Fruit fly (Drosophila melanogaster) whole organism, adult: ENCODE results near the gene CG31659.
A peak's percentile ranks its signal among the peaks of the same experiment; 100 is the strongest.

Source experiments
- CG11617 ChIP-seq: fragments of 200-800 bp; sonication (Bioruptor generic); optimal IDR thresholded peaks from 2 replicates; lab custom pipeline; 2017; ENCODE audit warnings: mild to moderate bottlenecking, missing biosample characterization, missing genetic modification reagents, missing genetic modification characterization
- CG12768 ChIP-seq: fragments of 200-800 bp; sonication (Bioruptor generic); optimal IDR thresholded peaks from 2 replicates; lab custom pipeline; 2017; ENCODE audit warnings: missing biosample characterization, missing genetic modification characterization, mild to moderate bottlenecking, moderate library complexity, missing genetic modification reagents
- CG14711 ChIP-seq: fragments of 200-800 bp; sonication (Bioruptor generic); optimal IDR thresholded peaks from 2 replicates; lab custom pipeline; 2018; ENCODE audit warnings: missing biosample characterization, mild to moderate bottlenecking, missing genetic modification characterization, moderate library complexity
- CG1620 ChIP-seq: fragments of 200-800 bp; sonication (Bioruptor generic); optimal IDR thresholded peaks from 2 replicates; lab custom pipeline; 2016; ENCODE audit warnings: missing biosample characterization, missing genetic modification characterization
- CG33017 ChIP-seq: fragments of 200-800 bp; sonication (Bioruptor generic); optimal IDR thresholded peaks from 2 replicates; lab custom pipeline; 2018; ENCODE audit warnings: missing biosample characterization, mild to moderate bottlenecking, missing genetic modification characterization, moderate library complexity
- CG5204 ChIP-seq: fragments of 200-800 bp; sonication (Bioruptor generic); optimal IDR thresholded peaks from 2 replicates; lab custom pipeline; 2016; ENCODE audit warnings: missing biosample characterization, missing genetic modification characterization
- CG7045 ChIP-seq: fragments of 200-800 bp; sonication (Bioruptor generic); optimal IDR thresholded peaks from 2 replicates; lab custom pipeline; 2017; ENCODE audit warnings: missing biosample characterization, mild to moderate bottlenecking, missing genetic modification characterization
- CG7101 ChIP-seq: fragments of 200-800 bp; sonication (Bioruptor generic); optimal IDR thresholded peaks from 2 replicates; lab custom pipeline; 2018; ENCODE audit warnings: missing biosample characterization, mild to moderate bottlenecking, missing genetic modification characterization, moderate library complexity
- Clk ChIP-seq: fragments of 200-800 bp; sonication (Bioruptor generic); optimal IDR thresholded peaks from 2 replicates; lab custom pipeline; 2017; ENCODE audit warnings: missing biosample characterization, missing genetic modification characterization
- Crg-1 ChIP-seq: fragments of 200-800 bp; sonication (Bioruptor generic); optimal IDR thresholded peaks from 2 replicates; lab custom pipeline; 2016; ENCODE audit warnings: missing biosample characterization, missing genetic modification characterization
- Hr96 ChIP-seq: fragments of 200-800 bp; sonication (Bioruptor generic); optimal IDR thresholded peaks from 2 replicates; lab custom pipeline; 2016; ENCODE audit warnings: missing biosample characterization, missing genetic modification characterization
- Mnt ChIP-seq: fragments of 200-800 bp; sonication (Bioruptor generic); optimal IDR thresholded peaks from 2 replicates; lab custom pipeline; 2016; ENCODE audit warnings: missing biosample characterization, mild to moderate bottlenecking, missing genetic modification characterization
- bab1 ChIP-seq: fragments of 200-800 bp; sonication (Bioruptor generic); optimal IDR thresholded peaks from 3 replicates; lab custom pipeline; 2019; ENCODE audit warnings: missing biosample characterization, mild to moderate bottlenecking, missing genetic modification characterization, moderate library complexity
- cic ChIP-seq: fragments of 200-800 bp; sonication (Bioruptor generic); optimal IDR thresholded peaks from 2 replicates; lab custom pipeline; 2017; ENCODE audit warnings: missing biosample characterization, mild to moderate bottlenecking, missing genetic modification characterization, moderate library complexity
- cnc ChIP-seq, 2 experiments: fragments of >200 bp; optimal IDR thresholded peaks; 2 replicates each; lab custom pipeline; 2017
- kay ChIP-seq: fragments of 200-800 bp; sonication (Bioruptor generic); peaks from one replicate; lab custom pipeline; 2016; ENCODE audit warnings: missing biosample characterization, missing genetic modification characterization, borderline replicate concordance
- ovo ChIP-seq: fragments of 200-800 bp; sonication (Bioruptor generic); optimal IDR thresholded peaks from 2 replicates; lab custom pipeline; 2016; ENCODE audit warnings: missing biosample characterization, missing genetic modification characterization
- pad ChIP-seq: fragments of 200-800 bp; sonication (Bioruptor generic); optimal IDR thresholded peaks from 3 replicates; lab custom pipeline; 2017; ENCODE audit warnings: missing biosample characterization, missing genetic modification characterization, mild to moderate bottlenecking, moderate library complexity, missing genetic modification reagents
- tj ChIP-seq: fragments of 200-800 bp; sonication (Bioruptor generic); optimal IDR thresholded peaks from 3 replicates; lab custom pipeline; 2017; ENCODE audit warnings: missing biosample characterization, mild to moderate bottlenecking, missing genetic modification characterization, moderate library complexity
- toe ChIP-seq: fragments of 200-800 bp; sonication (Bioruptor generic); optimal IDR thresholded peaks from 2 replicates; lab custom pipeline; 2016; ENCODE audit warnings: missing biosample characterization, missing genetic modification characterization

CG31659 gene

DNA sequence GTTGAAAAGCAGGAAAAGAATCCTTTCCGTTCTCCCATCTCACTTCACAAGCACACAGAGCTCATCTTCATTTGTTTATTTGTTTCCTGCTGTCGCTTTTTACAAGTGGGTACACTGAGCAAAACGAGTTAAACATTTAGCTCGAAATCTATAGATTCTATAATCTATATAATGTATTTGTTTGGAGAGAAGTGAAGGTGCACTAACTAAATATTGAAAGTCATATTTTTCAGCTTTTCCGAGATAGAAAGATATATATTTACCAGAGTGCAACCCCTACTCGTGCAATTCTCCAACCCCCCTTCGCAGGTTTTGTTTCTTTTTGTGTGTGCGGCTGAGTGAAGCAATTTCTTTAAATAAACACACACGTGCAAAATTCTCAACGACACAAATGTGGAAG, 28.2 kb upstream of the CG31659 start:
- TF ChIP-seq CG7045 (GFP tag; lab: Kevin White, UChicago): no peak
- no peak for TF ChIP-seq CG14711
- no peak for TF ChIP-seq CG5204
- TF ChIP-seq CG33017 (tag; lab: Kevin White, UChicago): no peak

DNA sequence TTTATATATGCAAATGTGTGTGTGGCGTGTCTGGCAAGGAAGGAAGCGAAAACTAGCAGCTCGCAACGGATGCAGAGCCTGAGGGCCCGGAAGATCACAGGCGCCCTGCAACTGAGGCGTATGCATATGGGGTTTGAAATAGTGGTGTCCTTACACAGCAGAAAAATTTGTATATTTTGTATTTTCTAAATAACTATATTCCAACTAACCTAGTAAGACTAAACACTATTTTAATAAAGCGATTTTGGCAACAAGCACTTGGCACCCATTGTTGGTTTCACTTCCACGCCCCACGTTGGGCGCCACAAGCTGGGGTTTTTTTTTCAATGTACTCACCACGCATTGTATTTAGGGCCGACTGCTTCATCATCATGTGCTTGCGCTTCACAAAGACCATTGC, 26.9 kb upstream of the CG31659 start:
- TF ChIP-seq cnc (optimal IDR thresholded peaks at IDR 0.05; lab: Kevin White, UChicago): no peak
- no peak for TF ChIP-seq CG5204
- TF ChIP-seq toe: no peak
- no peak for TF ChIP-seq CG12768
- no peak for TF ChIP-seq cic (GFP tag; lab: Kevin White, UChicago)
- no peak for TF ChIP-seq CG14711
- TF ChIP-seq bab1 (GFP tag; lab: Kevin White, UChicago): no peak
- TF ChIP-seq pad (GFP tag; lab: Kevin White, UChicago): no peak
- TF ChIP-seq CG11617 (GFP tag; lab: Kevin White, UChicago): no peak
- no peak for TF ChIP-seq Clk (GFP tag; lab: Kevin White, UChicago)
- TF ChIP-seq Hr96: no peak
- TF ChIP-seq Mnt: no peak
- TF ChIP-seq Crg-1: no peak
- no peak for TF ChIP-seq CG7045 (GFP tag; lab: Kevin White, UChicago)

DNA sequence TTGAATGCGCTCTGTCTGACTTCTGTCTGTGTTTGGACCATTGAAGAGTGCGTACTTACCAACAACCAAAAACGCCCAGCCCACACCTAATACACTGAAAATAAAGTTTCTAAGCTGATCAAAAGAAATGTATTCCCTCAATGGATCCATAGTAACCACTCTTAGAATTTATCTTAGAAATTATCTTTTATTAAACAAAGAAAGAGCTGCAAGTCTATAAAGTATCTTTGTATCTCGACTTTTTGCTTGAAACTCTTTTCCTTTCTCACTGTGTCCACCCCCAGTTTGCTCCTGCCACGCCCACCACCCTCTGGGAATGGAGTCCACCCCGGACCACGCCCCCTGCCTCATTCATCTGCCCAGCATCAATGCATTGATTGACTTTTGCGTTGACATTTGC, 18.0 kb upstream of the CG31659 start:
- TF ChIP-seq bab1 (GFP tag; lab: Kevin White, UChicago) (no peak), Clk (GFP tag; lab: Kevin White, UChicago) (no peak), pad (GFP tag; lab: Kevin White, UChicago) (no peak), CG33017 (tag; lab: Kevin White, UChicago) (no peak)

DNA sequence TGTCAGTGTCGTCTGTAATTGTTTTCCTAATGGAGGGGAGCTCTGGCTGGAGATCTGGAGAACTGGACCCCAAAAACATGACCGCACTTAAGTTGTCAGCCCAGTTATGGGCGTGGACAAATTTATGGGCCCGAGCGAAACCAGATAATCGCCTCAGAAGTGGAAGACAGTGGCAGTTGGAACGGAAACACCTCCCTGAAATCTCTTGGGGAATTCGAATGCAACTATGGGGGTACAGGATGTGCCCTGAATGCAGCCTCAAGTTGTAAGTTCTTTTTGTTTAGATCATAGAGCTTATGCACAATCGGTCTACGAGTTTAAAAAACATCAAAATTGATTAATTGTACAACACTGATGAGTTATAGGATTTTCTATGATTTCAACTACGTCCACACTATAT, 8.1 kb upstream of the CG31659 start, which contains the start of gene CG14346:
Gene CG14346 (plus strand): TSS at position 301 of the 400 bp plus-strand sequence.
- TF ChIP-seq CG5204: no peak
- no peak for TF ChIP-seq CG11617 (GFP tag; lab: Kevin White, UChicago)
- no peak for TF ChIP-seq pad (GFP tag; lab: Kevin White, UChicago)
- TF ChIP-seq Clk (GFP tag; lab: Kevin White, UChicago): no peak
- no peak for TF ChIP-seq bab1 (GFP tag; lab: Kevin White, UChicago)
- TF ChIP-seq CG7045 (GFP tag; lab: Kevin White, UChicago): no peak
- no peak for TF ChIP-seq CG12768
- TF ChIP-seq cnc (optimal IDR thresholded peaks at IDR 0.05; lab: Kevin White, UChicago): no peak
- TF ChIP-seq cic (GFP tag; lab: Kevin White, UChicago): no peak
- TF ChIP-seq kay: no peak
- TF ChIP-seq CG7101 (tag; lab: Kevin White, UChicago): no peak
- no peak for TF ChIP-seq Mnt
- TF ChIP-seq tj (GFP tag; lab: Kevin White, UChicago): no peak
- TF ChIP-seq CG1620 (GFP tag; lab: Kevin White, UChicago): no peak
- TF ChIP-seq CG14711: no peak
- no peak for TF ChIP-seq ovo
- TF ChIP-seq toe: no peak
- no peak for TF ChIP-seq Crg-1
- TF ChIP-seq Hr96: no peak

DNA sequence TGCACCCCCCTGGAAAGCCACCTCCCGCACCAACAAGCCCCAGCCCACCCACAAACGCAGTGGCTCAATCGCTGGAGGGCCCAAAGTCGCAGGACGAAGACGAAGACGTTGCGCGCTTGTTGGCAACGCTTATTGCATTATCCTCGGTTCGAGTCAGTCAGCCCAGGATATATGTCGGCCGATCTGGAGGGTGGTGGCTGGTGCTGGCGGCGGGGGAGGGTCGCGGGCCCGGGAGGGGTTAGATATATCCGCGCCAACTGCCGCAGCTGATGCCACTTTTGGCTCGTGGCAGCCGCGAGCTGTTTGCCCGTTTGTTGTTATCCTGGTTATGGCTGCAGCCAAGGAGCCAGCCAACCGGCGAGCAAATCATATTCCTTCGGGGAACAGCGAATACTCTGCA, 5.4 kb upstream of the CG31659 start:
- TF ChIP-seq Hr96 (no peak), CG1620 (GFP tag; lab: Kevin White, UChicago) (no peak), CG5204 (no peak)

DNA sequence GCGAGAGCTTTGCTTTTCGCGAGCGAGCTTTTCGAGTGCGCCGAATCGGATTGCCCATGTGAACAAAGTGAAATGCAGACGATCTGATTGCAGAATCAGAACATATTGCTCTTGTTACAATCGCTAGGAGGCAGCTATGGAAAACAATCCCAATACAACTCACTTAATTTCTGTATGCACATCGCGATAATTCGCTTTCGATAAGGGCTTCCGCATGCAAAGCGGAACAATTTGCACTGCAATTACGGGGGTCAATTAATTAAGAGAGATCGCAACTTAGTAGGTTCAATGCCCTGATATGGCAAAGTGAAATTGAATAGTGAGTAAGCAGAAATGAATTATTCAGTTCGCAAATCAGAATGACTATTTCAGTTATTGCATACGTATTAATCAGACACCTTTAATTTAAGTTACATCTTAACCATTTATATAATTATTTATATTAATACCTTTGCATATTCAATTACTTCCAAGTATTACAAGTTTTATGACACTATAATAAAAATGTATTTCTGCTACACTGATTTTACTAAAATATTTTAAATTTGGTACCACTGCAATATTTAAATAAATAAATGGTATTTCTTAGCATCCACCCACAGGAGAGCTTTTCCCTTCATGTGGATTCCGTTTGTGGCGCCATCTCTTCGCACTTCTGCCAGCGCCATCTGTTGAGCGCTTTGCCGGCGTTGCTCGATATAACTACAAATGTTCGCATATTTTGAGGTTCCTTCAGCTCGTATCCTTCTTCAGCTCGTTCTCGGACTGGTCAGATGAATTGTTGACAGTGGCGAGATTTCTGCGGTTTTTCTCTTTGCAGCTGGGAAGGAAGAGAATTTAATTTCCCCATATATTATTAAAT, 2.4 kb upstream of the CG31659 start, which contains the start of gene NLaz:
Gene NLaz (minus strand): TSS at position 51 of the 862 bp plus-strand sequence.
- TF ChIP-seq CG1620 (GFP tag; lab: Kevin White, UChicago) (no peak), CG5204 (peak; percentile 24), ovo (no peak), CG7045 (GFP tag; lab: Kevin White, UChicago) (peak; percentile 16), CG33017 (tag; lab: Kevin White, UChicago) (no peak), CG11617 (GFP tag; lab: Kevin White, UChicago) (no peak), Hr96 (peak; percentile 58), cic (GFP tag; lab: Kevin White, UChicago) (no peak)

DNA sequence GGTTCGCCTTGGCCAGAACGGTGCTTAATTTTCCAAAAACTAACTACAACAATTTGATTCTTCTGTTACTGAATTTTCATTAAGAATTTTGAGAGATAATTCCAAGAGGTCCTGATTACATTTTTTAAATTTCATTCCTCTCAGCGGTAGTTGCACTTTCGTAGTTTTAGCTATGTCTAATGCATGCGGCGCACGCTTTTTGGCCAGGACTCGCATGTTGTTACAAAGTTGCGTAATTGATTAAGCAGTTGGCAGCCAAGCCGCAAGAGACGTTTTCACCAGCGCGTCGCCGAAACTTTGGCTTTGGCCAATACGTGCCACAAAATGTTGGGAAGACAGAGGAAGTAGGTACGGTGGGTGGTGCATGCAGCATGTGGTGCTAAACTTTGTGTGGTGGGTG, 3.8 kb downstream of the CG31659 start, which contains the start of gene CG5565:
Gene CG5565 (minus strand): TSS at position 101 of the 400 bp plus-strand sequence.
- TF ChIP-seq cic (GFP tag; lab: Kevin White, UChicago) (no peak), pad (GFP tag; lab: Kevin White, UChicago) (no peak), CG11617 (GFP tag; lab: Kevin White, UChicago) (no peak), CG12768 (no peak), Crg-1 (no peak), CG5204 (no peak), CG7045 (GFP tag; lab: Kevin White, UChicago) (no peak), ovo (no peak), Mnt (no peak), Hr96 (no peak), tj (GFP tag; lab: Kevin White, UChicago) (no peak), Clk (GFP tag; lab: Kevin White, UChicago) (no peak), CG1620 (GFP tag; lab: Kevin White, UChicago) (no peak), CG33017 (tag; lab: Kevin White, UChicago) (no peak), cnc (optimal IDR thresholded peaks at IDR 0.05; lab: Kevin White, UChicago) (no peak), kay (no peak), toe (no peak), bab1 (GFP tag; lab: Kevin White, UChicago) (no peak), CG7101 (tag; lab: Kevin White, UChicago) (no peak), CG14711 (no peak)
